Fruit fly (Drosophila melanogaster) Kc167 (cell line): Measurements from ENCODE around the gene Roc1a.

ENCODE experiments used
- Myc ChIP-seq: fragments of >200 bp; optimal IDR thresholded peaks from 2 replicates; lab custom pipeline; 2017; ENCODE audit warnings: missing external identifiers
- Sin3A ChIP-seq: fragments of >200 bp; optimal IDR thresholded peaks from 2 replicates; lab custom pipeline; 2018; ENCODE audit warnings: missing external identifiers
- h ChIP-seq: fragments of >200 bp; optimal IDR thresholded peaks from 3 replicates; lab custom pipeline; 2018; ENCODE audit warnings: missing external identifiers
- insv ChIP-seq: fragments of >200 bp; optimal IDR thresholded peaks from 3 replicates; lab custom pipeline; 2018; ENCODE audit warnings: missing external identifiers
- psq ChIP-seq: fragments of >200 bp; optimal IDR thresholded peaks from 2 replicates; lab custom pipeline; 2017; ENCODE audit warnings: missing external identifiers
- ttk ChIP-seq: sonication (Bioruptor generic); optimal IDR thresholded peaks from 2 replicates; lab custom pipeline; 2017; ENCODE audit warnings: missing external identifiers

The Roc1a gene

DNA sequence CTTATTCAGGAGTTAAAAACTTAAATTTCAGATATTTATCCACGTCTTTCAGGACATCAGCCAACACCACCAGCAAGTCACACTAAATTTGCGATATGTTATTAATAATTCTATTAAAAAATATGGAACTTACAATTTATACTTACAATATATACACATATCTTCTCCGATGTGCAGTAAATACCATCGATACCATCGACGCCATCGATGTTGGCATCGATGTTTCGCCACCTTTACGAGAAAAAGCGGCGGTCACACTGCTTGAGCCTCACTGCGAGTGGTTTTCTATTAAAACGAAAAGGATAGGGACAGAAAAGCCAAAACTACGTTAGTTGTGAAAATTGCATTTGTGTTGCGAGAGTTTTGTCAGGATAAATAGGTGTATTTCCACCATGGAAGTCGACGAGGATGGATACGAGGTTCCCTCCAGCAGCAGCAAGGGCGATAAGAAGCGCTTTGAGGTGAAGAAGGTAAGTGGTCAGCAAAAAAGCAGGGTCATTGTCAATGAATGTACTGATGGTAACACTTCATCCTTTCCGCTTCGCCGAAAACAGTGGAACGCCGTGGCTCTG is at the start of gene Roc1a:
Roc1a (plus strand) TSS at position 249 of the 572 bp plus-strand sequence.
- TF ChIP-seq Myc (lab: Kevin White, UChicago) (no peak), ttk (lab: Kevin White, UChicago) (no peak), h (no peak), insv (lab: Kevin White, UChicago) (no peak), Sin3A (lab: Kevin White, UChicago) (no peak), psq (no peak)

- TF ChIP-seq psq (no peak), insv (lab: Kevin White, UChicago) (no peak), Sin3A (lab: Kevin White, UChicago) (no peak), Myc (lab: Kevin White, UChicago) (no peak), ttk (lab: Kevin White, UChicago) (no peak), h (no peak)
These were observed 48.6 kb upstream of the Roc1a start for dm6 chrX:598322-599057.

- no peak for TF ChIP-seq Myc (lab: Kevin White, UChicago)
- no peak for TF ChIP-seq ttk (lab: Kevin White, UChicago)
- no peak for TF ChIP-seq Sin3A (lab: Kevin White, UChicago)
- TF ChIP-seq psq: no peak
- TF ChIP-seq h: no peak
- no peak for TF ChIP-seq insv (lab: Kevin White, UChicago)
These were observed 47.4 kb upstream of the Roc1a start for dm6 chrX:599727-600126.

DNA sequence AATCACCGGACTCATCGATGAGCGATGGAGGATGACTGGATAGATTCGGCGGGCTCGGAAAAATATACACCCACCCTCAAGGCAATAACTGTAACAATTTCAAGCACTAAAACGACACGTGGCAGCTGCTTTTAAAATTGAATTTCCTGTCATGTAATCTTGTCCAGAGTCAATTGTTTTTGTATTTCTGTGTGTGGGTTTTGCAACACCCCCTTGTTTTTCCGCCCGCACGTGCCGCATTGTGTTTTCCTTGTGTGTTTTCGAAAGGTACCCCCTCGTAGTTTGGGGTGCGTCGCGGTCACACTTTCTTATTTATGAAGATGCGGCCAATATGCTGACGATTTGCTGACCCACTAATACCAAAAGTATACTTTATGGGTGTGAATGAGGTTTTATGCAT is 45.1 kb upstream of the Roc1a start:
- TF ChIP-seq Sin3A (lab: Kevin White, UChicago): no peak
- TF ChIP-seq h: no peak
- TF ChIP-seq insv (lab: Kevin White, UChicago): no peak
- no peak for TF ChIP-seq Myc (lab: Kevin White, UChicago)
- no peak for TF ChIP-seq ttk (lab: Kevin White, UChicago)
- no peak for TF ChIP-seq psq

- TF ChIP-seq Sin3A (lab: Kevin White, UChicago) (no peak), ttk (lab: Kevin White, UChicago) (no peak), h (no peak), Myc (lab: Kevin White, UChicago) (no peak), psq (no peak), insv (lab: Kevin White, UChicago) (no peak)
These were observed 37.1 kb upstream of the Roc1a start for dm6 chrX:610048-610447.

- TF ChIP-seq Sin3A (lab: Kevin White, UChicago) (no peak), insv (lab: Kevin White, UChicago) (no peak), ttk (lab: Kevin White, UChicago) (no peak), psq (no peak), h (no peak), Myc (lab: Kevin White, UChicago) (no peak)
These were observed 30.2 kb upstream of the Roc1a start for dm6 chrX:616761-617476.

dm6 chrX:617477-617795 is 29.7 kb upstream of the Roc1a start:
- TF ChIP-seq Sin3A (lab: Kevin White, UChicago) (no peak), h (no peak), Myc (lab: Kevin White, UChicago) (no peak), psq (no peak), insv (lab: Kevin White, UChicago) (no peak), ttk (lab: Kevin White, UChicago) (no peak)

DNA sequence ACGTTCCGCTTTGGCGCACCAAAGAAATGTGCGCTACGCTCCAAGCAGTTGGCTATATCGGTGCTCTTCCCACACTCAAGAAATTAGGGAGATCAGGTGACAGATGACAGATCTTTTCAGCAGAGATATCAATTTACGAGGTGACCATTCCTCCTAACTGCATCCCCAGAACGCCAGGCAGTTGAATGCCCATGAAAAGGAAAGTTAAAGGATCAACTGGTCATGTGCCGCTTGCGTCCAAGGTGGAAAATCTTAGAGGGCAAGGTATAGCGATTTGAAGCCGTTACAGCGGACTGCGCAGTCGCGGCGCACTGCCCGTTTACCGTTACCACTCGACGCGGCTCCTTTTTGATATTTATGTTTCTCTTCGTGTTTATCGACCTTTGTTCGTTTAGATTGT is 28.5 kb upstream of the Roc1a start:
- TF ChIP-seq ttk (lab: Kevin White, UChicago): no peak
- TF ChIP-seq insv (lab: Kevin White, UChicago): no peak
- TF ChIP-seq Sin3A (lab: Kevin White, UChicago): no peak
- TF ChIP-seq Myc (lab: Kevin White, UChicago): no peak
- no peak for TF ChIP-seq psq

- TF ChIP-seq ttk (lab: Kevin White, UChicago): no peak
- no peak for TF ChIP-seq psq
- no peak for TF ChIP-seq insv (lab: Kevin White, UChicago)
- TF ChIP-seq Myc (lab: Kevin White, UChicago): no peak
- TF ChIP-seq h: no peak
- TF ChIP-seq Sin3A (lab: Kevin White, UChicago): no peak
These were observed 27.6 kb upstream of the Roc1a start for dm6 chrX:619220-620101.

DNA sequence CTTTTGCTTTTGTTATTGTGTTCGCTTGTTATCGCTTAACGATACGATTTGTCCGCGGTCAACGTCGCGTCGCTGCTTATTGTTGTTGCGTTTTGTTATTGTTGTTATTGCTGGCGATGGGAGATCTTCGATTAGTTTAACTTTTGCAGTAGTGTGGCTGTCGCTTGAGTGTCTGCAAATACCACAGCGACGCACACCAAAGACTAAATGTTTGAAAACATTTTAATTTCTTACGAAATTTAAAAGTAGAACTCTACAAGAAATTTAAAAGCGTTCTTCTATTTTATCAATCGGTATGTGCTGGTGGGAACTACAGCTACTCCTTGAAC is 27.0 kb upstream of the Roc1a start, which contains the start of gene spdi:
spdi (minus strand) TSS at position 94 of the 329 bp plus-strand sequence.
- TF ChIP-seq Sin3A (lab: Kevin White, UChicago) (no peak), Myc (lab: Kevin White, UChicago) (no peak), psq (no peak), ttk (lab: Kevin White, UChicago) (no peak), h (no peak), insv (lab: Kevin White, UChicago) (no peak)

DNA sequence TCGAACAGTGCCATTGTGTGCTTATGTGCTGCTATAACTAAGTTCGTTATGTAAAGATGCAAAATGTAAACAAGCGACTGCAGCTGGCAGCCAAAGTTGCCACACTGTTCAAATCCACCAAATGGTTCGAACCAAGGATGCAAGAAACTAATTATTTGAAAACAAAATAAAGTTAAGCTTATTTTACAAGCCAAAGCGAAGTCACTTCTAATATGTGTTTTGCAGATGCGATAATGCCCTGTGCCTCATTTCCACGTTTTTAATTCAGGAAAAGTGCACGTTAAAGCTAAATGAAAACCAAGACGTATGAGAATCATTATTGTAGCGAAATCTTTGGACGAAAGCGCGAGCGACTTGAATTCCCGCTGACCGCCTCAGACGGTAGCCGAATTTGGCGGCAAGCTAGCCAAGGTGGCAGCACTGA is 26.0 kb upstream of the Roc1a start, which contains the start of the genes CG13365 and Vsp37A:
CG13365 (minus strand) TSS at position 84 of the 424 bp plus-strand sequence.
Vsp37A (plus strand) TSS at position 399 of the 424 bp plus-strand sequence.
- TF ChIP-seq psq (no peak), Myc (lab: Kevin White, UChicago) (no peak)
